Worm (Caenorhabditis elegans): ENCODE measurements around the gene clec-36.

DNA sequence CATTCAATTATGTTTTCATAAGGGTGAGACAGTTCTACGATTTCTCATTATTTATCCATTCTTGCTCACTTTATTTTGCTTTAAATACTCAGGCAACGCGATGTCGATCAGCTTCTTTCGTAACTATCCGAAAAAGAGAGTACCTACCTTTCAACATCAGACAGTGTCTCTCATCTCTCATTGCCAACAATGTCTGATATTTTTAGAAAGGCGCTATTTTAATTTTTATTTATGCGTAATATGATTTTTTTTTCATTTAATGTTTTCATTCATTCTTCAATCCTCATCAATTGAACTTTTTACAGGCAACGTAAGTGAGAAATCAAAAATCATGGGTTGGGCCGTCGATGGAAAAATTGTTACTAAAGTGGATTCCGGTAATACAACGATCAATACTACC, 36.3 kb upstream of the clec-36 start, which contains the start of gene F09C6.13:
- no peak for TF ChIP-seq unc-39 (tag; optimal IDR thresholded peaks at IDR 0.05)
- no peak for TF ChIP-seq ama-1 (optimal IDR thresholded peaks at IDR 0.05)
- no peak for TF ChIP-seq aly-2 (tag; optimal IDR thresholded peaks at IDR 0.05)
- TF ChIP-seq egl-27 (tag; optimal IDR thresholded peaks at IDR 0.05) = no peak
